Worm (Caenorhabditis elegans) whole organism, L1 larva: ENCODE results near the gene F14F9.6.
A peak's percentile ranks its signal among the peaks of the same experiment; 100 is the strongest.

Experiments
- C04F5.9 ChIP-seq: sonication (generic microtip); optimal IDR thresholded peaks from 2 replicates; lab custom pipeline; 2016; ENCODE audit warnings: missing genetic modification characterization, missing compliant biosample characterization
- C16A3.4 ChIP-seq: fragments of 150-350 bp; optimal IDR thresholded peaks from 2 replicates; lab custom pipeline; 2014; ENCODE audit warnings: missing biosample characterization, missing genetic modification characterization
- C34B4.2 ChIP-seq: sonication (generic microtip); optimal IDR thresholded peaks from 2 replicates; lab custom pipeline; 2017; ENCODE audit warnings: mild to moderate bottlenecking, missing genetic modification characterization, missing compliant biosample characterization
- F16B12.6 ChIP-seq: fragments of 150-350 bp; optimal IDR thresholded peaks from 2 replicates; lab custom pipeline; 2014; ENCODE audit warnings: missing biosample characterization, missing genetic modification characterization
- ama-1 ChIP-seq: fragments of 150-350 bp; optimal IDR thresholded peaks from 2 replicates; lab custom pipeline; 2014
- ceh-63 ChIP-seq: fragments of 200-800 bp; sonication (Bioruptor generic); optimal IDR thresholded peaks from 2 replicates; lab custom pipeline; 2018; ENCODE audit warnings: mild to moderate bottlenecking, missing genetic modification characterization, missing compliant biosample characterization
- ceh-8 ChIP-seq: fragments of 200-800 bp; sonication (Bioruptor generic); optimal IDR thresholded peaks from 2 replicates; lab custom pipeline; 2018; ENCODE audit warnings: mild to moderate bottlenecking, missing genetic modification characterization, moderate library complexity, missing compliant biosample characterization
- ceh-82 ChIP-seq, 3 experiments: fragments of 150-350 bp in 1 of 3; sonication (generic microtip) in 2 of 3; optimal IDR thresholded peaks; 2 replicates each; lab custom pipeline; 2014 to 2017; ENCODE audit warnings: missing biosample characterization in 3 of 3, missing genetic modification characterization in 3 of 3
- ces-1 ChIP-seq: fragments of 150-350 bp; optimal IDR thresholded peaks from 2 replicates; lab custom pipeline; 2014; ENCODE audit warnings: missing biosample characterization, missing genetic modification reagents, missing genetic modification characterization
- dpl-1 ChIP-seq, 3 experiments: fragments of 150-350 bp in 2 of 3; sonication (generic microtip) in 1 of 3; optimal IDR thresholded peaks; 2 replicates each; lab custom pipeline; 2014 to 2017; ENCODE audit warnings: missing biosample characterization in 3 of 3, missing genetic modification characterization in 3 of 3, missing genetic modification reagents in 3 of 3
- dsc-1 ChIP-seq: sonication (generic microtip); optimal IDR thresholded peaks from 2 replicates; lab custom pipeline; 2016; ENCODE audit warnings: mild to moderate bottlenecking, missing genetic modification characterization, missing compliant biosample characterization
- egl-13 ChIP-seq: sonication (generic microtip); optimal IDR thresholded peaks from 2 replicates; lab custom pipeline; 2016; ENCODE audit warnings: missing genotype, missing genetic modification reagents, missing genetic modification characterization, missing compliant biosample characterization
- ets-5 ChIP-seq: fragments of 200-800 bp; sonication (Bioruptor generic); IDR thresholded peaks from 2 replicates; pipeline ENCODE4 v1.3.6; 2022; ENCODE audit warnings: missing genetic modification characterization, missing compliant biosample characterization
- fkh-10 ChIP-seq: sonication (generic microtip); optimal IDR thresholded peaks from 2 replicates; lab custom pipeline; 2017; ENCODE audit warnings: missing biosample characterization, missing genetic modification reagents, missing genetic modification characterization
- fkh-4 ChIP-seq: sonication (generic microtip); optimal IDR thresholded peaks from 2 replicates; lab custom pipeline; 2016; ENCODE audit warnings: missing compliant biosample characterization, missing genetic modification characterization, borderline replicate concordance
- fkh-8 ChIP-seq: sonication (generic microtip); optimal IDR thresholded peaks from 2 replicates; lab custom pipeline; 2016; ENCODE audit warnings: mild to moderate bottlenecking, missing genetic modification characterization, missing compliant biosample characterization
- grh-1 ChIP-seq: fragments of 200-800 bp; sonication (Bioruptor generic); IDR thresholded peaks from 2 replicates; pipeline ENCODE4 v1.3.6; 2022; ENCODE audit warnings: missing genetic modification reagents, missing genetic modification characterization, missing compliant biosample characterization
- hlh-17 ChIP-seq: fragments of 200-800 bp; sonication (Bioruptor generic); optimal IDR thresholded peaks from 2 replicates; lab custom pipeline; 2018; ENCODE audit warnings: missing genetic modification characterization, mild to moderate bottlenecking, missing compliant biosample characterization, moderate library complexity, borderline replicate concordance
- hpl-2 ChIP-seq: fragments of 150-350 bp; optimal IDR thresholded peaks from 2 replicates; lab custom pipeline; 2014; ENCODE audit warnings: missing biosample characterization, missing genetic modification reagents, missing genetic modification characterization
- isw-1 ChIP-seq: fragments of 200-800 bp; sonication (Bioruptor generic); IDR thresholded peaks from 2 replicates; pipeline ENCODE4 v1.3.6; 2022; ENCODE audit warnings: missing genetic modification characterization, missing compliant biosample characterization
- jun-1 ChIP-seq: fragments of 150-350 bp; optimal IDR thresholded peaks from 2 replicates; lab custom pipeline; 2014; ENCODE audit warnings: missing biosample characterization, missing genetic modification reagents, missing genetic modification characterization
- lin-14 ChIP-seq: fragments of 200-800 bp; sonication (Bioruptor generic); optimal IDR thresholded peaks from 2 replicates; lab custom pipeline; 2018; ENCODE audit warnings: mild to moderate bottlenecking, missing genetic modification characterization, moderate library complexity, missing compliant biosample characterization
- lin-35 ChIP-seq, 2 experiments: fragments of 150-350 bp; optimal IDR thresholded peaks; 2 replicates each; lab custom pipeline; 2014; ENCODE audit warnings: missing biosample characterization in 2 of 2, missing genetic modification characterization in 2 of 2, missing genetic modification reagents in 2 of 2
- lir-3 ChIP-seq: sonication (generic microtip); optimal IDR thresholded peaks from 2 replicates; lab custom pipeline; 2016; ENCODE audit warnings: mild to moderate bottlenecking, missing genetic modification characterization, moderate library complexity, missing compliant biosample characterization; ENCODE audit not compliant: poor library complexity
- lsy-2 ChIP-seq, 2 experiments: fragments of 150-350 bp; optimal IDR thresholded peaks; 2 replicates each; lab custom pipeline; 2014; ENCODE audit warnings: missing biosample characterization in 2 of 2, missing genetic modification characterization in 2 of 2
- mab-9 ChIP-seq: fragments of 200-800 bp; sonication (Bioruptor generic); IDR thresholded peaks from 2 replicates; pipeline ENCODE4 v1.3.6; 2022; ENCODE audit warnings: missing genetic modification reagents, missing genetic modification characterization, missing compliant biosample characterization
- mef-2 ChIP-seq: fragments of 150-350 bp; optimal IDR thresholded peaks from 2 replicates; lab custom pipeline; 2014; ENCODE audit warnings: missing biosample characterization, missing genetic modification characterization
- mep-1 ChIP-seq: fragments of 150-350 bp; optimal IDR thresholded peaks from 2 replicates; lab custom pipeline; 2014; ENCODE audit warnings: missing biosample characterization, missing genetic modification characterization
- nhr-11 ChIP-seq: fragments of 150-350 bp; optimal IDR thresholded peaks from 2 replicates; lab custom pipeline; 2014; ENCODE audit warnings: missing biosample characterization, missing genetic modification characterization
- nhr-12 ChIP-seq: sonication (generic microtip); optimal IDR thresholded peaks from 2 replicates; lab custom pipeline; 2017; ENCODE audit warnings: missing biosample characterization, missing genetic modification characterization
- nhr-19 ChIP-seq: fragments of 200-800 bp; sonication (Bioruptor generic); conservative IDR thresholded peaks from 2 replicates; pipeline ENCODE4 v1.3.6; 2022; ENCODE audit warnings: missing genetic modification characterization, missing compliant biosample characterization
- nhr-47 ChIP-seq: sonication (generic microtip); optimal IDR thresholded peaks from 2 replicates; lab custom pipeline; 2016; ENCODE audit warnings: mild to moderate bottlenecking, missing genetic modification characterization, moderate library complexity, missing compliant biosample characterization
- nhr-76 ChIP-seq: sonication (generic microtip); optimal IDR thresholded peaks from 2 replicates; lab custom pipeline; 2017; ENCODE audit warnings: missing biosample characterization, missing genetic modification characterization
- nhr-85 ChIP-seq: sonication (generic microtip); peaks from one replicate; lab custom pipeline; 2016; ENCODE audit warnings: missing genetic modification characterization, inconsistent platforms, missing compliant biosample characterization
- nhr-90 ChIP-seq: sonication (generic microtip); optimal IDR thresholded peaks from 2 replicates; lab custom pipeline; 2016; ENCODE audit warnings: mild to moderate bottlenecking, missing genetic modification characterization, missing compliant biosample characterization; ENCODE audit not compliant: poor library complexity
- pag-3 ChIP-seq: sonication (generic microtip); optimal IDR thresholded peaks from 2 replicates; lab custom pipeline; 2017; ENCODE audit warnings: missing genetic modification characterization, mild to moderate bottlenecking, missing compliant biosample characterization, antibody characterized with exemption, borderline replicate concordance; ENCODE audit not compliant: insufficient read depth
- pqm-1 ChIP-seq: sonication (generic microtip); optimal IDR thresholded peaks from 3 replicates; lab custom pipeline; 2017; ENCODE audit warnings: missing biosample characterization, missing genetic modification characterization
- rnt-1 ChIP-seq: sonication (generic microtip); optimal IDR thresholded peaks from 2 replicates; lab custom pipeline; 2016; ENCODE audit warnings: mild to moderate bottlenecking, missing genetic modification characterization, moderate library complexity, missing compliant biosample characterization
- skn-1 ChIP-seq: fragments of 150-350 bp; optimal IDR thresholded peaks from 2 replicates; lab custom pipeline; 2014; ENCODE audit warnings: missing biosample characterization, missing genetic modification characterization
- snpc-4 ChIP-seq: fragments of 150-350 bp; optimal IDR thresholded peaks from 2 replicates; lab custom pipeline; 2014; ENCODE audit warnings: missing biosample characterization, missing genetic modification characterization
- sup-37 ChIP-seq: fragments of 200-800 bp; sonication (Bioruptor generic); optimal IDR thresholded peaks from 2 replicates; lab custom pipeline; 2018; ENCODE audit warnings: mild to moderate bottlenecking, missing genetic modification characterization, missing compliant biosample characterization
- tbx-2 ChIP-seq: sonication (generic microtip); optimal IDR thresholded peaks from 2 replicates; lab custom pipeline; 2016; ENCODE audit warnings: missing genetic modification characterization, missing compliant biosample characterization
- unc-30 ChIP-seq: sonication (generic microtip); optimal IDR thresholded peaks from 2 replicates; lab custom pipeline; 2017; ENCODE audit warnings: missing biosample characterization, missing genetic modification characterization
- unc-86 ChIP-seq: sonication (generic microtip); optimal IDR thresholded peaks from 2 replicates; lab custom pipeline; 2016; ENCODE audit warnings: missing genetic modification characterization, missing compliant biosample characterization
- xbp-1 ChIP-seq: sonication (generic microtip); optimal IDR thresholded peaks from 2 replicates; lab custom pipeline; 2016; ENCODE audit warnings: missing genetic modification characterization, missing compliant biosample characterization
- ztf-11 ChIP-seq, 2 experiments: sonication (generic microtip); optimal IDR thresholded peaks; 2 replicates each; lab custom pipeline; 2016 to 2017; ENCODE audit warnings: missing genetic modification characterization in 2 of 2, missing biosample characterization in 1 of 2, missing compliant biosample characterization in 1 of 2
- ztf-4 ChIP-seq: fragments of 150-350 bp; optimal IDR thresholded peaks from 2 replicates; lab custom pipeline; 2014; ENCODE audit warnings: missing biosample characterization, missing genetic modification characterization

F14F9.6 gene

DNA sequence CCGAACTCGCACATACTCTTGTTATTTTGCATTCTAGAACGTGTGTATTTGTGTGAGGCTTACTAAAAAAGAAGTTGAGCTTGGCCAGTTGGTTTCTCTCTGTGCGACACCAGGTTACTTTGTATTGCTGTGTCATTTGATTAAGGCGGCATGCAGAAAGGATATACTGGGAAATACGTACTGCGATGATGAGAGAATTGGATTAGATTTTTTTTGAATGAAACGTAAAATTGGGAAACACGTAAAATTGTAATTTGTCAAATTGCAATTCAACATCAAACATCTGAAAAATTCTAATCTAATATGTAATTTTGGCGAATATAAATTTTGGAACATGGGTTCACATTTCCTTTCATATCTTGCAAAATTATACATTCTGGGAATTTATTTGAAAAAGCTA is 2.5 kb downstream of the F14F9.6 start, which contains the start of gene srh-129:
Gene srh-129 (minus strand): TSS at position 101 of the 400 bp plus-strand sequence.
- TF ChIP-seq skn-1 (tag; lab: Kevin White, UChicago): no peak
- no peak for TF ChIP-seq mab-9 (GFP tag; lab: Robert Waterston, UW)
- no peak for TF ChIP-seq nhr-90 (tag; lab: Kevin White, UChicago)
- no peak for TF ChIP-seq ztf-11 (tag; optimal IDR thresholded peaks at IDR 0.05; lab: Kevin White, UChicago)
- no peak for TF ChIP-seq lin-35 (GFP tag; optimal IDR thresholded peaks at IDR 0.05; lab: Kevin White, UChicago)
- TF ChIP-seq isw-1: no peak
- peak; percentile 26 for TF ChIP-seq fkh-8 (tag; lab: Kevin White, UChicago)

DNA sequence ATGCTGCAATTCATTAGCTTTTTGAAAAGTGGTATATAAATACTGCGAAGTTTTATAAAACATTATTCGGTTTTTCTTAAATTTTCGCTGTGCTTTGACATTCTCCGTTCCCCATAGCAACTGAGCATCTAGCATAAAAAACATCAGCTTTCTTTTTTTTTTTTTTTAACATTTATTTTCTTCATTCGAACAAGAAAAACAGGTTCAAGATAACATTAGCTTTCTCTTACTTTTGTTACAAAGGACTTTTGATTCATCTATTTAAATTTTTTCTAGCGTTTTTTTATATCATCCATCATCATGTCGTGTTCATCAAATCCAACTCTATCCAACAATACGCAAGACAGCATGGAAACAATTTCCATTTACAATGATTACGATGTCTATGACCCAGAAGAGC is 8.4 kb downstream of the F14F9.6 start, which contains the start of gene F14F9.3:
Gene F14F9.3 (plus strand): TSS at position 301 of the 400 bp plus-strand sequence.
- TF ChIP-seq nhr-19 (GFP tag; lab: Robert Waterston, UW) (no peak), C04F5.9 (tag; lab: Kevin White, UChicago) (no peak), pqm-1 (no peak), hpl-2 (GFP tag; lab: Kevin White, UChicago) (no peak)

ce11 chrV:5132441-5132840 is 13.9 kb downstream of the F14F9.6 start, which contains the start of gene F14F9.4:
F14F9.4 (plus strand) TSS chrV:5132741.
- TF ChIP-seq mep-1 (tag; lab: Kevin White, UChicago) (no peak), pqm-1 (no peak), ztf-4 (tag; lab: Kevin White, UChicago) (no peak), fkh-4 (no peak)
- TF ChIP-seq, all 84 proteins: peak for 0

- TF ChIP-seq tbx-2 (tag; lab: Kevin White, UChicago): no peak
- no peak for TF ChIP-seq pag-3 (tag; lab: Kevin White, UChicago)
- TF ChIP-seq nhr-12: no peak
- TF ChIP-seq F16B12.6 (tag; lab: Kevin White, UChicago): no peak
- no peak for TF ChIP-seq sup-37 (GFP tag; lab: Kevin White, UChicago)
- TF ChIP-seq grh-1 (GFP tag; lab: Robert Waterston, UW): no peak
- TF ChIP-seq ceh-8: no peak
- TF ChIP-seq lir-3 (tag; lab: Kevin White, UChicago): no peak
- peak; percentile 63 for TF ChIP-seq nhr-85 (tag; lab: Kevin White, UChicago)
- no peak for TF ChIP-seq mab-9 (GFP tag; lab: Robert Waterston, UW)
- TF ChIP-seq unc-30 (tag; lab: Kevin White, UChicago): no peak
- TF ChIP-seq ceh-63 (GFP tag; lab: Kevin White, UChicago): no peak
- no peak for TF ChIP-seq lin-14 (GFP tag; lab: Kevin White, UChicago)
- TF ChIP-seq ztf-4 (tag; lab: Kevin White, UChicago): no peak
- peak; percentile 17 for TF ChIP-seq xbp-1 (tag; lab: Kevin White, UChicago)
- no peak for TF ChIP-seq C34B4.2 (tag; lab: Kevin White, UChicago)
- TF ChIP-seq ets-5: no peak
- no peak for TF ChIP-seq hpl-2 (GFP tag; lab: Kevin White, UChicago)
- TF ChIP-seq dsc-1 (tag; lab: Kevin White, UChicago): no peak
- TF ChIP-seq nhr-11 (tag; lab: Kevin White, UChicago): no peak
- peak; percentile 51 for TF ChIP-seq rnt-1 (tag; lab: Kevin White, UChicago)
- TF ChIP-seq ceh-82 (tag; optimal IDR thresholded peaks at IDR 0.05; lab: Kevin White, UChicago): peak; percentile 51 to 77 (median 55)
- no peak for TF ChIP-seq unc-86 (tag; lab: Kevin White, UChicago)
- no peak for TF ChIP-seq mef-2 (tag; lab: Kevin White, UChicago)
- TF ChIP-seq hlh-17 (GFP tag; lab: Kevin White, UChicago): no peak
- no peak for TF ChIP-seq egl-13 (tag; lab: Kevin White, UChicago)
- TF ChIP-seq skn-1 (tag; lab: Kevin White, UChicago): peak; percentile 96
- TF ChIP-seq jun-1 (tag; lab: Kevin White, UChicago): peak; percentile 22
- peak in 1 of 2 experiments; percentile 71 for TF ChIP-seq lsy-2 (tag; optimal IDR thresholded peaks at IDR 0.05; lab: Kevin White, UChicago)
- TF ChIP-seq ces-1: no peak
- peak; percentile 23 for TF ChIP-seq C16A3.4 (tag; lab: Kevin White, UChicago)
- no peak for TF ChIP-seq fkh-10 (GFP tag; lab: Kevin White, UChicago)
- peak; percentile 23 for TF ChIP-seq nhr-47 (tag; lab: Kevin White, UChicago)
- no peak for TF ChIP-seq nhr-76 (tag; lab: Kevin White, UChicago)
- peak in 1 of 3 experiments; percentile 36 for TF ChIP-seq dpl-1 (GFP tag; optimal IDR thresholded peaks at IDR 0.05; lab: Kevin White, UChicago)
- TF ChIP-seq snpc-4 (tag; lab: Kevin White, UChicago): no peak
- TF ChIP-seq ama-1 (lab: Kevin White, UChicago): no peak
Measured at ce11 chrV:5131380-5131779, 14.9 kb downstream of the F14F9.6 start.
